Fruit fly (Drosophila melanogaster) S2 (cell line): ENCODE data around the gene Nnp-1.

Experiments used
- CG8478 ChIP-seq: fragments of >200 bp; optimal IDR thresholded peaks from 2 replicates; lab custom pipeline; 2018
- CTCF ChIP-seq, 2 experiments: fragments of >200 bp; optimal IDR thresholded peaks; 2 replicates each; lab custom pipeline; 2018

DNA sequence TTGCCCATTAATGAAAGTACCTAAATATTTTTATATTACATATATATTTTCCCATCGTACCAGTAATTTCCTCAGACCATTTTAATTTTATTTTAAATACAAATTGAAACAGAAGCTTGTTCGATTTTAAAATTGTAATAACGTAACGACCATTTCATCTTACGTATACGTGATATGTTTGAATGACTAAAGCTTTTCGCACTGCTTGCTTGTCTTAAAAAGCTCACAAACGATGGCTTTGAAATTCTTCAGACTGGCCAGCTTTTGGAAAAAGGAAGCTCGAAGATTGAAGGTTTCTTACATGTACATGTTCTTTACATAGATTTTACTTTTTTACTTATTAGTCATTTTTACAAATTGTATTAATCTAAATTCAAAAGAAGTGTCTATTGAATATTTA, 33.3 kb downstream of the Nnp-1 start:
- TF ChIP-seq CG8478 (lab: Kevin White, UChicago) (no peak), CTCF (optimal IDR thresholded peaks at IDR 0.05; lab: Kevin White, UChicago) (no peak)
